Worm (Caenorhabditis elegans): ENCODE measurements around the gene mrpl-18.

DNA sequence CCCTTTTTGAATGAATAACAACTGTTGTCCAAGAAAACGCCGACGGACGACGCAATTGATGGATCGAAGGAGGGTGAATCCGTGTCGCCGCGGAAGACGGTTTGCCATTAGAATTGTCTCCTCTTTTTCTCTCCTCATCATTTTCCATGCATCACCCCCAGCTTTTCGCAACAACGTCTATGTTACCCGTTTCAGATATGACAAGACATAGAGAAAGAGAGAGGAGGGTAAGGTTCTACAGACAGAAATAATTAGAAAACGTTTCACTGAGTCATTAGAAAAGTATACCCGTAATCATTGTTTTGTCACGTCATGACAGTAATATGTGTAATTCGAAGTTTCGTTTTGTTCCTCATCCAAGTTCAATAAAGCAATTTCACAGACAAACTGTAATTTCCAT is 39.0 kb upstream of the mrpl-18 start:
- TF ChIP-seq snpc-4 (tag; optimal IDR thresholded peaks at IDR 0.05): no peak
- no peak for TF ChIP-seq skn-1 (tag; optimal IDR thresholded peaks at IDR 0.05)
- no peak for TF ChIP-seq nhr-25 (tag; optimal IDR thresholded peaks at IDR 0.05)
- TF ChIP-seq R02D3.7 (tag; optimal IDR thresholded peaks at IDR 0.05): no peak
- TF ChIP-seq mdl-1 (tag; optimal IDR thresholded peaks at IDR 0.05): no peak
- no peak for TF ChIP-seq nhr-12 (tag; optimal IDR thresholded peaks at IDR 0.05)
